Worm (Caenorhabditis elegans): ENCODE data around the gene Y11D7A.3.

DNA sequence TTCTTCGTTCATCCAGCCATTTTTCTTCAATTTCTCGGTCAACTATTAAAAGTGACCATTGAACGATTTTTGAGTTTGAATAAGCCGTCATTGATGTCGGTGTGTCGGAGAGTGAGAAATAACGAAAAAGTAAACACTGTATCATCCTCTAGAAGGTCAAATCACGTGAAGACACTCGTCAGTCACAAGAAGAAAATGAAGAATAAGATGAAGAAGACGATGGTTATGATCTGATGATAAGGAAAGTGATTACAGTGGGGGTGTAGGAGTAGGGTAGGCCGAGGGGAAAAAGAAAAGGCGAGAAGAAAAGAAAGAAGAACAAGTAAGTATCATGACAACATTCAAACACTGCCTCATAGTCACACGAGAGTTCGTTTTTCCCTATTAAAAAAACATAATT is 34.8 kb upstream of the Y11D7A.3 start:
- 0 out of 2 replicates have a peak, but pooled peaks have one; percentile 22 for TF ChIP-seq pbrm-1 (GFP tag; IDR thresholded peaks at IDR 0.05)
- TF ChIP-seq atf-7 (tag; optimal IDR thresholded peaks at IDR 0.05): peak; percentile 49
- no peak for TF ChIP-seq ama-1 (optimal IDR thresholded peaks at IDR 0.05)
- no peak for TF ChIP-seq ama-1 (GFP tag; optimal IDR thresholded peaks at IDR 0.05)

All from whole organism, young adult.